Fruit fly (Drosophila melanogaster) S2 (cell line): ENCODE results near the gene CG15172.

Experiments used
- CG8478 ChIP-seq: fragments of >200 bp; optimal IDR thresholded peaks from 2 replicates; lab custom pipeline; 2018
- CTCF ChIP-seq, 2 experiments: fragments of >200 bp; optimal IDR thresholded peaks; 2 replicates each; lab custom pipeline; 2018

dm6 chr2L:19002468-19002867 lies 19.7 kb upstream of the CG15172 start:
- no peak for TF ChIP-seq CTCF (optimal IDR thresholded peaks at IDR 0.05; lab: Kevin White, UChicago)
- TF ChIP-seq CG8478 (lab: Kevin White, UChicago), result no peak
